Fruit fly (Drosophila melanogaster): ENCODE measurements around the gene Sirt6.

Sirt6 gene

dm6 chr3R:10283114-10283513, 21.5 kb upstream of the Sirt6 start:
- TF ChIP-seq woc (GFP tag; optimal IDR thresholded peaks at IDR 0.05) (no peak), Dfd (GFP tag; optimal IDR thresholded peaks at IDR 0.05) (no peak), CG32264 (GFP tag; optimal IDR thresholded peaks at IDR 0.05) (no peak)

DNA sequence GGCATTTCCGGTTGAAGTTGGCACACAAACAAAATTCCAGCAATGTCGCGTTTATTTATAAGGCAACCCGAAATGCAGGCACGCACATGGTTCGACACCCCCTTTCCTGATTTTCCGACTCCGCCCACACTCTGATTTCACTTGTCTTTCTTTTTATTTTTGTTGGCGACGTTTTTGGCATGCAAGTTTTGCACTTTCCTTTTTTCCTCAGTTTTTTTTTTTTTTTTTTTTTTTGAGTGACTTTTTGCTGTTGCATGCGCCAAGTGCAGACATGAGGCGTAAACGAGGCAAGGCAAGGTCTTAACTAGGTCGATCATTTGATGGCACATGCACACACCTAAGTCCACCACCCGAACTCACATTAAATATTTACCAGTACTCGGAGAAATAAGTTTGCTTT, 20.4 kb upstream of the Sirt6 start:
- TF ChIP-seq br (GFP tag; optimal IDR thresholded peaks at IDR 0.05) (no peak), ey (GFP tag; optimal IDR thresholded peaks at IDR 0.05) (no peak), rgr (GFP tag; optimal IDR thresholded peaks at IDR 0.05) (no peak)

DNA sequence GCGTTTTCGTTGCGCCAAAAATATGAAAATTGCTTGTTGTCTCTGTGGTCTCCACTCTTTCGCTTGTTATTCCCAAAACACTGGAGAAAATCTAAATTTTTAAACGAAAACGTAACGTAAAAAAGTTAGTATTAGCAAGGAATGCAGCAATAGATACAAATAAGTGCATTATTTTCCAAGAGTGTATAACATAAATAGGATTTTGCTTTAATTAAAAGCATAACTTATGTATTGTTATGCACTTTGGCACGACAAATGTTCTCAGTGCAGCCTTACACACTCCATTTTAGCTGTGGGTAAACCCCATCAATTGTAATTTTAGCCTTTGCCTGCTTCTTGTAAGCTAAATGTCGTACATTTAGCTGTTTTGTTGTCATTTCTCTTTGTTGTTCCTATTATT, 14.4 kb upstream of the Sirt6 start:
- TF ChIP-seq Hnf4 (GFP tag; optimal IDR thresholded peaks at IDR 0.05) = no peak
- TF ChIP-seq foxo (GFP tag; optimal IDR thresholded peaks at IDR 0.05) = peak in 1 of 2 experiments; percentile 0

- TF ChIP-seq Abd-B (GFP tag; optimal IDR thresholded peaks at IDR 0.05) (no peak), ey (GFP tag; optimal IDR thresholded peaks at IDR 0.05) (no peak), Dfd (GFP tag; optimal IDR thresholded peaks at IDR 0.05) (no peak), Hr78 (GFP tag; optimal IDR thresholded peaks at IDR 0.05) (no peak), brk (GFP tag; optimal IDR thresholded peaks at IDR 0.05) (no peak), Hnf4 (GFP tag; optimal IDR thresholded peaks at IDR 0.05) (no peak), sage (GFP tag; optimal IDR thresholded peaks at IDR 0.05) (no peak), fru (GFP tag; optimal IDR thresholded peaks at IDR 0.05) (no peak), dl (GFP tag; optimal IDR thresholded peaks at IDR 0.05; ENCODE audit: insufficient read depth in 1 of 2, partially characterized antibody in 2 of 2) (no peak), foxo (GFP tag; optimal IDR thresholded peaks at IDR 0.05) (no peak), Hr83 (GFP tag; optimal IDR thresholded peaks at IDR 0.05; ENCODE audit: poor library complexity, severe bottlenecking) (no peak), Vsx2 (GFP tag; optimal IDR thresholded peaks at IDR 0.05; ENCODE audit: partially characterized antibody) (no peak), CG9705 (GFP tag; optimal IDR thresholded peaks at IDR 0.05) (no peak)
Measured at dm6 chr3R:10274829-10275228, 13.2 kb upstream of the Sirt6 start.

DNA sequence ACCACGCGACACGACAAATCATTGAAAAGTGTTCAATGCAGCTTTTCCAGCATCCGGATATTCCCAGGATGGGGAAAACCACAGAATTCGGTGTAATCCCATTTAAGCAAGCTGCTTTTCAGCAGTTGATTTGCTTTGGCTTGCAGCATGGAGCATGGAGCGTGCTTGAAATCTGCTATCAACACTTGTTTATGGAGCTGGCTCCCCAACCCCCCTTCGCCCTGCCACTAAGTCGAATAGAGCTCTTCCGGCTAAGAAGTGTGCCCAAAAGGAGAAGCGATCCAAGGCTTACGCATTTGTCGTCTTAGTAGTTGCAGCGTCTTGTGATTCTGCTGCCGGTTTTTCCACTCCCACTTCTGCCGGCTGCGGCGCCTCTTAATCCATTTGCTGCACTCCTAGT, 12.7 kb upstream of the Sirt6 start:
- TF ChIP-seq CG32264 (GFP tag; optimal IDR thresholded peaks at IDR 0.05) = no peak
- TF ChIP-seq jim (GFP tag; optimal IDR thresholded peaks at IDR 0.05) = no peak
- TF ChIP-seq dl (GFP tag; optimal IDR thresholded peaks at IDR 0.05; ENCODE audit: insufficient read depth in 1 of 2, partially characterized antibody in 2 of 2) = no peak
- no peak for TF ChIP-seq dmrt93B (GFP tag; optimal IDR thresholded peaks at IDR 0.05)
- TF ChIP-seq Abd-B (GFP tag; optimal IDR thresholded peaks at IDR 0.05) = no peak
- no peak for TF ChIP-seq Sp1 (GFP tag; optimal IDR thresholded peaks at IDR 0.05)
- TF ChIP-seq Hnf4 (GFP tag; optimal IDR thresholded peaks at IDR 0.05) = no peak
- TF ChIP-seq lola (GFP tag; optimal IDR thresholded peaks at IDR 0.05) = no peak
- no peak for TF ChIP-seq GATAd (GFP tag; optimal IDR thresholded peaks at IDR 0.05)
- TF ChIP-seq dsf (GFP tag; optimal IDR thresholded peaks at IDR 0.05; ENCODE audit: borderline replicate concordance) = no peak
- TF ChIP-seq OdsH (GFP tag; optimal IDR thresholded peaks at IDR 0.05) = no peak
- no peak for TF ChIP-seq brk (GFP tag; optimal IDR thresholded peaks at IDR 0.05)

dm6 chr3R:10272695-10273094, 11.0 kb upstream of the Sirt6 start:
- no peak for TF ChIP-seq Sp1 (GFP tag; optimal IDR thresholded peaks at IDR 0.05)
- TF ChIP-seq dsf (GFP tag; optimal IDR thresholded peaks at IDR 0.05; ENCODE audit: borderline replicate concordance) = no peak
- TF ChIP-seq CrebA (GFP tag; optimal IDR thresholded peaks at IDR 0.05; ENCODE audit: borderline replicate concordance) = no peak
- no peak for TF ChIP-seq GATAd (GFP tag; optimal IDR thresholded peaks at IDR 0.05)
- no peak for TF ChIP-seq brk (GFP tag; optimal IDR thresholded peaks at IDR 0.05)
- TF ChIP-seq Rel (GFP tag; optimal IDR thresholded peaks at IDR 0.05) = no peak
- no peak for TF ChIP-seq Rel (tag; optimal IDR thresholded peaks at IDR 0.05)
- TF ChIP-seq Abd-B (GFP tag; optimal IDR thresholded peaks at IDR 0.05) = no peak
- no peak for TF ChIP-seq HLH106 (tag; optimal IDR thresholded peaks at IDR 0.05)

dm6 chr3R:10269921-10270431, 8.3 kb upstream of the Sirt6 start:
- TF ChIP-seq CG9705 (GFP tag; optimal IDR thresholded peaks at IDR 0.05) = no peak
- no peak for TF ChIP-seq rgr (GFP tag; optimal IDR thresholded peaks at IDR 0.05)
- TF ChIP-seq Vsx2 (GFP tag; optimal IDR thresholded peaks at IDR 0.05; ENCODE audit: partially characterized antibody) = no peak
- no peak for TF ChIP-seq brk (GFP tag; optimal IDR thresholded peaks at IDR 0.05)
- TF ChIP-seq Myc (optimal IDR thresholded peaks at IDR 0.05) = no peak
- no peak for TF ChIP-seq GATAd (GFP tag; optimal IDR thresholded peaks at IDR 0.05)
- no peak for TF ChIP-seq br (GFP tag; optimal IDR thresholded peaks at IDR 0.05)
- no peak for TF ChIP-seq ey (GFP tag; optimal IDR thresholded peaks at IDR 0.05)
- TF ChIP-seq Hr83 (GFP tag; optimal IDR thresholded peaks at IDR 0.05; ENCODE audit: poor library complexity, severe bottlenecking) = no peak
